Worm (Caenorhabditis elegans): ENCODE measurements around the gene npr-13.
"Not testable (repeated sequence)": the region's sequence is repeated elsewhere in the genome, so short reads cannot be mapped to it uniquely, and the experiment has no call there.

npr-13 gene

ce11 chrV:14895557-14895956 is 37.2 kb upstream of the npr-13 start, which contains the start of gene mpst-3:
mpst-3 (plus strand) TSS chrV:14895647.
- no peak for TF ChIP-seq unc-86 (tag; optimal IDR thresholded peaks at IDR 0.05)
- TF ChIP-seq ceh-6 (GFP tag; optimal IDR thresholded peaks at IDR 0.05): no peak
- TF ChIP-seq ceh-2 (tag; optimal IDR thresholded peaks at IDR 0.05): no peak
- no peak for TF ChIP-seq odd-2 (tag; optimal IDR thresholded peaks at IDR 0.05)
- no peak for TF ChIP-seq pha-4 (tag; optimal IDR thresholded peaks at IDR 0.05)
- TF ChIP-seq che-1 (tag; optimal IDR thresholded peaks at IDR 0.05): no peak
- TF ChIP-seq ceh-9 (tag; optimal IDR thresholded peaks at IDR 0.05): no peak
- no peak for TF ChIP-seq madf-2 (tag; optimal IDR thresholded peaks at IDR 0.05)
- no peak for TF ChIP-seq zip-5 (tag; optimal IDR thresholded peaks at IDR 0.05)
- no peak for TF ChIP-seq fkh-10 (GFP tag; optimal IDR thresholded peaks at IDR 0.05)
- no peak for TF ChIP-seq elt-2 (tag; optimal IDR thresholded peaks at IDR 0.05)
- TF ChIP-seq ahr-1 (tag; optimal IDR thresholded peaks at IDR 0.05): no peak
- no peak for TF ChIP-seq K09A11.1 (tag; optimal IDR thresholded peaks at IDR 0.05; ENCODE audit: insufficient read depth)
- TF ChIP-seq nhr-232 (tag; optimal IDR thresholded peaks at IDR 0.05): no peak
- no peak for TF ChIP-seq rnt-1 (tag; optimal IDR thresholded peaks at IDR 0.05)
- TF ChIP-seq ceh-24 (tag; optimal IDR thresholded peaks at IDR 0.05): no peak
- TF ChIP-seq ceh-45 (GFP tag; IDR thresholded peaks at IDR 0.05): no peak
- no peak for TF ChIP-seq fkh-6 (tag; optimal IDR thresholded peaks at IDR 0.05)
- no peak for TF ChIP-seq ceh-34 (tag; optimal IDR thresholded peaks at IDR 0.05)
- TF ChIP-seq K02D7.2 (tag; optimal IDR thresholded peaks at IDR 0.05): no peak

- TF ChIP-seq T23F11.4 (GFP tag; optimal IDR thresholded peaks at IDR 0.05) (no peak), ceh-22 (tag; optimal IDR thresholded peaks at IDR 0.05) (no peak), sdc-2 (tag; optimal IDR thresholded peaks at IDR 0.05) (no peak), ceh-9 (tag; optimal IDR thresholded peaks at IDR 0.05) (no peak), pag-3 (tag; optimal IDR thresholded peaks at IDR 0.05; ENCODE audit: borderline replicate concordance) (no peak), tbx-7 (tag; optimal IDR thresholded peaks at IDR 0.05) (no peak), hlh-30 (tag; optimal IDR thresholded peaks at IDR 0.05; ENCODE audit: insufficient read depth) (no peak), ttx-3 (tag; optimal IDR thresholded peaks at IDR 0.05) (no peak)
Observed at ce11 chrV:14893355-14894050, 35.1 kb upstream of the npr-13 start, which contains the start of the genes mpst-2 and H12D21.5. mpst-2 (minus strand) TSS chrV:14893455. H12D21.5 (plus strand) TSS chrV:14894000.

ce11 chrV:14890782-14891181 is 32.4 kb upstream of the npr-13 start, which contains the start of gene nspa-2:
nspa-2 (plus strand) TSS chrV:14891082.
- not testable (repeated sequence) for TF ChIP-seq ceh-31, tbx-2, pat-9 (tag; optimal IDR thresholded peaks at IDR 0.05)

- TF ChIP-seq pat-9 (tag; optimal IDR thresholded peaks at IDR 0.05) (no peak), ama-1 (optimal IDR thresholded peaks at IDR 0.05) (no peak), pag-3 (tag; optimal IDR thresholded peaks at IDR 0.05; ENCODE audit: borderline replicate concordance) (no peak), sox-2 (GFP tag; IDR thresholded peaks at IDR 0.05) (no peak), ceh-31 (tag; optimal IDR thresholded peaks at IDR 0.05) (no peak), npax-4 (tag; optimal IDR thresholded peaks at IDR 0.05) (no peak), pax-1 (tag; optimal IDR thresholded peaks at IDR 0.05) (no peak), fkh-6 (tag; optimal IDR thresholded peaks at IDR 0.05) (no peak), tbx-2 (tag; optimal IDR thresholded peaks at IDR 0.05) (no peak)
Observed at ce11 chrV:14877242-14877819, 18.9 kb upstream of the npr-13 start.

Data from whole organism, late embryonic.